Fruit fly (Drosophila melanogaster) whole organism: ENCODE measurements around the gene bora.

Source experiments
- Dll ChIP-seq: fragments of >200 bp; optimal IDR thresholded peaks from 2 replicates; lab custom pipeline; 2017
- psq ChIP-seq: fragments of >200 bp; optimal IDR thresholded peaks from 2 replicates; lab custom pipeline; 2017
- usp ChIP-seq: fragments of >200 bp; optimal IDR thresholded peaks from 2 replicates; lab custom pipeline; 2017; ENCODE audit warnings: missing biosample characterization, missing genetic modification characterization, mixed read lengths

DNA sequence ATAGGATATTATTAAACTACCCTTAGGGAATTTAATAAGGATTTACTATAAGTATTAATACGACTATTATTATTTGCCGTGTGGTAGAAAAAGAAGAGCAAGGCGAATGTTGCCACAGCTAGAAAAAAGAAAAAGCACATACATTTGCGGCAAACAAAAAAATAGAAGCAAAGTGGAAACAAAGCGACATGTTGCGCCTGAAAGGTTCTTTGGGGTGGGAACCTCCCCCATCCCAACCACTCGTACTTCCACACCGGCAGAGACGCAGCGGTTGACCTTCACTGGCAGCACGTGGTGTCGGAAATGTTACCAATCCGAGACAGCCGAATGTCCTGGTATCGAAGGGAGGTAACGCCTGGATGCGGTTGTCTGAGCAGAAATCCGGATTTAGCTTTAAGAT lies 14.9 kb downstream of the bora start:
- TF ChIP-seq Dll (no peak), usp (GFP tag; lab: Kevin White, UChicago) (no peak), psq (lab: Kevin White, UChicago) (no peak)
